Fruit fly (Drosophila melanogaster) whole organism, embryonic: ENCODE measurements around the gene Tsc1.

Experiments
- ATbp ChIP-seq: fragments of 200-800 bp; sonication (Bioruptor generic); optimal IDR thresholded peaks from 2 replicates; lab custom pipeline; 2017; ENCODE audit warnings: missing biosample characterization, mild to moderate bottlenecking, missing genetic modification characterization, missing genetic modification reagents
- Ada2b ChIP-seq: fragments of 200-800 bp; sonication (Bioruptor generic); IDR thresholded peaks from 2 replicates; pipeline ENCODE4 v1.3.6; 2022; ENCODE audit warnings: missing biosample characterization, missing genetic modification characterization
- Adf1 ChIP-seq: fragments of 200-800 bp; sonication (Bioruptor generic); IDR thresholded peaks from 2 replicates; pipeline ENCODE4 v1.3.6; 2022; ENCODE audit warnings: missing biosample characterization, missing genetic modification characterization
- Aef1 ChIP-seq: fragments of 200-800 bp; sonication (Bioruptor generic); IDR thresholded peaks from 3 replicates; pipeline ENCODE4 v1.3.6; 2022; ENCODE audit warnings: missing biosample characterization, missing genetic modification characterization
- Awh ChIP-seq: fragments of 200-800 bp; sonication (Bioruptor generic); IDR thresholded peaks from 2 replicates; pipeline ENCODE4, ENCODE4 v1.3.6; 2022; ENCODE audit warnings: missing biosample characterization, missing genetic modification characterization
- Bdp1 ChIP-seq: fragments of 200-800 bp; sonication (Bioruptor generic); optimal IDR thresholded peaks from 3 replicates; lab custom pipeline; 2016; ENCODE audit warnings: missing biosample characterization, missing genetic modification characterization
- CG10431 ChIP-seq: fragments of 200-800 bp; sonication (Bioruptor generic); optimal IDR thresholded peaks from 3 replicates; lab custom pipeline; 2018; ENCODE audit warnings: missing biosample characterization, mild to moderate bottlenecking, missing genetic modification characterization
- CG12104 ChIP-seq: fragments of 200-800 bp; sonication (Bioruptor generic); optimal IDR thresholded peaks from 3 replicates; lab custom pipeline; 2016; ENCODE audit warnings: missing biosample characterization, missing genetic modification characterization
- CG1233 ChIP-seq: fragments of 200-800 bp; sonication (Bioruptor generic); optimal IDR thresholded peaks from 4 replicates; lab custom pipeline; 2018; ENCODE audit warnings: missing biosample characterization, mild to moderate bottlenecking, missing genetic modification characterization
- CG14667 ChIP-seq: fragments of 200-800 bp; sonication (Bioruptor generic); IDR thresholded peaks from 2 replicates; pipeline ENCODE4 v1.3.6; 2022; ENCODE audit warnings: missing biosample characterization, missing genetic modification characterization
- CG15011 ChIP-seq: fragments of 200-800 bp; sonication (Bioruptor generic); optimal IDR thresholded peaks from 3 replicates; lab custom pipeline; 2018; ENCODE audit warnings: missing biosample characterization, mild to moderate bottlenecking, missing genetic modification characterization
- CG1529 ChIP-seq: fragments of 200-800 bp; sonication (Bioruptor generic); optimal IDR thresholded peaks from 3 replicates; lab custom pipeline; 2018; ENCODE audit warnings: missing biosample characterization, missing genetic modification characterization
- CG1603 ChIP-seq: fragments of 200-800 bp; sonication (Bioruptor generic); optimal IDR thresholded peaks from 2 replicates; lab custom pipeline; 2019; ENCODE audit warnings: missing biosample characterization, mild to moderate bottlenecking, missing genetic modification characterization, moderate library complexity
- CG17328 ChIP-seq: fragments of 200-800 bp; sonication (Bioruptor generic); IDR thresholded peaks from 2 replicates; pipeline ENCODE4 v1.3.6; 2022; ENCODE audit warnings: missing biosample characterization, missing genetic modification characterization
- CG17612 ChIP-seq: fragments of 200-800 bp; sonication (Bioruptor generic); IDR thresholded peaks from 2 replicates; pipeline ENCODE4 v1.3.6; 2022; ENCODE audit warnings: missing biosample characterization, missing genetic modification characterization
- CG31224 ChIP-seq: fragments of 200-800 bp; sonication (Bioruptor generic); IDR thresholded peaks from 2 replicates; pipeline ENCODE4 v1.3.6; 2022; ENCODE audit warnings: missing biosample characterization, missing genetic modification characterization
- CG32772 ChIP-seq: fragments of 200-800 bp; sonication (Bioruptor generic); IDR thresholded peaks from 2 replicates; pipeline ENCODE4 v1.3.6; 2022; ENCODE audit warnings: missing biosample characterization, missing genetic modification characterization
- CG3838 ChIP-seq: fragments of 200-800 bp; sonication (Bioruptor generic); optimal IDR thresholded peaks from 3 replicates; lab custom pipeline; 2016; ENCODE audit warnings: missing biosample characterization, missing genetic modification characterization
- CG3995 ChIP-seq: fragments of 200-800 bp; sonication (Bioruptor generic); optimal IDR thresholded peaks from 3 replicates; lab custom pipeline; 2016; ENCODE audit warnings: missing biosample characterization, missing genetic modification characterization
- CG4424 ChIP-seq: fragments of 200-800 bp; sonication (Bioruptor generic); optimal IDR thresholded peaks from 3 replicates; lab custom pipeline; 2016; ENCODE audit warnings: missing biosample characterization, missing genetic modification characterization
- CG4617 ChIP-seq: fragments of 200-800 bp; sonication (Bioruptor generic); optimal IDR thresholded peaks from 3 replicates; lab custom pipeline; 2016; ENCODE audit warnings: missing biosample characterization, missing genetic modification characterization, borderline replicate concordance
- CG6654 ChIP-seq: fragments of 200-800 bp; sonication (Bioruptor generic); optimal IDR thresholded peaks from 2 replicates; lab custom pipeline; 2017; ENCODE audit warnings: missing biosample characterization, mild to moderate bottlenecking, missing genetic modification characterization
- CG7271 ChIP-seq: fragments of 200-800 bp; sonication (Bioruptor generic); optimal IDR thresholded peaks from 2 replicates; lab custom pipeline; 2018; ENCODE audit warnings: missing biosample characterization, mild to moderate bottlenecking, missing genetic modification characterization, moderate library complexity
- CG7745 ChIP-seq: fragments of 200-800 bp; sonication (Bioruptor generic); optimal IDR thresholded peaks from 2 replicates; lab custom pipeline; 2018; ENCODE audit warnings: missing biosample characterization, mild to moderate bottlenecking, missing genetic modification characterization, moderate library complexity
- CG8765 ChIP-seq: fragments of 200-800 bp; sonication (Bioruptor generic); IDR thresholded peaks from 2 replicates; pipeline ENCODE4 v1.3.6; 2022; ENCODE audit warnings: missing biosample characterization, missing genetic modification characterization
- CG9437 ChIP-seq: fragments of 200-800 bp; sonication (Bioruptor generic); optimal IDR thresholded peaks from 2 replicates; lab custom pipeline; 2018; ENCODE audit warnings: missing biosample characterization, mild to moderate bottlenecking, missing genetic modification characterization
- Fer3 ChIP-seq: fragments of 200-800 bp; sonication (Bioruptor generic); optimal IDR thresholded peaks from 2 replicates; lab custom pipeline; 2018; ENCODE audit warnings: missing biosample characterization, mild to moderate bottlenecking, missing genetic modification characterization, moderate library complexity
- HHEX ChIP-seq: fragments of 200-800 bp; sonication (Bioruptor generic); optimal IDR thresholded peaks from 3 replicates; lab custom pipeline; 2017; ENCODE audit warnings: missing biosample characterization, mild to moderate bottlenecking, missing genetic modification characterization, missing genetic modification reagents
- Hr51 ChIP-seq, 2 experiments: fragments of 200-800 bp; sonication (Bioruptor generic); optimal IDR thresholded peaks; 2 replicates in 1 of 2; 3 replicates in 1 of 2; lab custom pipeline; 2016 to 2018; ENCODE audit warnings: missing biosample characterization in 2 of 2, missing genetic modification characterization in 2 of 2, mild to moderate bottlenecking in 1 of 2, moderate library complexity in 1 of 2
- Kr ChIP-seq: fragments of 200-800 bp; sonication (Bioruptor generic); optimal IDR thresholded peaks from 2 replicates; lab custom pipeline; 2017; ENCODE audit warnings: missing biosample characterization, mild to moderate bottlenecking, missing genetic modification characterization
- Meics ChIP-seq: fragments of 200-800 bp; sonication (Bioruptor generic); optimal IDR thresholded peaks from 2 replicates; lab custom pipeline; 2017; ENCODE audit warnings: missing biosample characterization, mild to moderate bottlenecking, missing genetic modification characterization
- Mes4 ChIP-seq: fragments of 200-800 bp; sonication (Bioruptor generic); optimal IDR thresholded peaks from 2 replicates; lab custom pipeline; 2016; ENCODE audit warnings: missing biosample characterization, missing genetic modification characterization
- NC2β ChIP-seq: fragments of 200-800 bp; sonication (Bioruptor generic); optimal IDR thresholded peaks from 2 replicates; lab custom pipeline; 2016; ENCODE audit warnings: missing biosample characterization, missing genetic modification characterization
- Nf-YC ChIP-seq: fragments of 200-800 bp; optimal IDR thresholded peaks from 3 replicates; lab custom pipeline; 2019; ENCODE audit warnings: missing biosample characterization, mild to moderate bottlenecking, missing genetic modification characterization, moderate library complexity
- Taf1 ChIP-seq: fragments of 200-800 bp; sonication (Bioruptor generic); IDR thresholded peaks from 2 replicates; pipeline ENCODE4 v1.3.6; 2022; ENCODE audit warnings: missing biosample characterization, missing genetic modification characterization
- Usf ChIP-seq: fragments of 200-800 bp; sonication (Bioruptor generic); optimal IDR thresholded peaks from 2 replicates; lab custom pipeline; 2017; ENCODE audit warnings: missing genotype, missing biosample characterization, missing genetic modification characterization
- abd-A ChIP-seq: fragments of 200-800 bp; sonication (Bioruptor generic); optimal IDR thresholded peaks from 3 replicates; lab custom pipeline; 2019; ENCODE audit warnings: missing biosample characterization, mild to moderate bottlenecking, missing genetic modification characterization, moderate library complexity
- ato ChIP-seq: fragments of 200-800 bp; sonication (Bioruptor generic); IDR thresholded peaks from 2 replicates; pipeline ENCODE4 v1.3.6; 2022; ENCODE audit warnings: missing biosample characterization, missing genetic modification characterization; ENCODE audit not compliant: partially characterized antibody
- cad ChIP-seq: fragments of >200 bp; optimal IDR thresholded peaks from 2 replicates; lab custom pipeline; 2017; ENCODE audit warnings: missing biosample characterization, missing genetic modification characterization
- dati ChIP-seq: fragments of 200-800 bp; sonication (Bioruptor generic); IDR thresholded peaks from 2 replicates; pipeline ENCODE4 v1.3.6; 2022; ENCODE audit warnings: missing biosample characterization, missing genetic modification characterization
- ems ChIP-seq: fragments of 200-800 bp; sonication (Bioruptor generic); optimal IDR thresholded peaks from 3 replicates; lab custom pipeline; 2016; ENCODE audit warnings: missing biosample characterization, missing genetic modification characterization
- eve ChIP-seq, 2 experiments: fragments of >200 bp; optimal IDR thresholded peaks; 2 replicates each; lab custom pipeline; 2017; ENCODE audit warnings: missing biosample characterization in 2 of 2, missing genetic modification characterization in 2 of 2
- fd96Cb ChIP-seq: fragments of 200-800 bp; sonication (Bioruptor generic); optimal IDR thresholded peaks from 2 replicates; lab custom pipeline; 2018; ENCODE audit warnings: missing biosample characterization, mild to moderate bottlenecking, missing genetic modification characterization, moderate library complexity
- h ChIP-seq: fragments of >200 bp; optimal IDR thresholded peaks from 2 replicates; lab custom pipeline; 2017
- hkb ChIP-seq, 2 experiments: fragments of 200-800 bp in 1 of 2; fragments of >200 bp in 1 of 2; sonication (Bioruptor generic) in 1 of 2; IDR thresholded peaks in 1 of 2; optimal IDR thresholded peaks in 1 of 2; 2 replicates each; pipeline versions ENCODE4 v1.3.6 to Lab custom; 2017 to 2022; ENCODE audit warnings: missing biosample characterization in 1 of 2, missing genetic modification characterization in 1 of 2
- pum ChIP-seq: fragments of 200-800 bp; sonication (Bioruptor generic); optimal IDR thresholded peaks from 2 replicates; lab custom pipeline; 2016; ENCODE audit warnings: missing biosample characterization, missing genetic modification characterization
- slbo ChIP-seq: fragments of 200-800 bp; sonication (Bioruptor generic); IDR thresholded peaks from 2 replicates; pipeline ENCODE4 v1.3.6; 2022; ENCODE audit warnings: missing biosample characterization, missing genetic modification characterization
- twi ChIP-seq: fragments of 200-800 bp; optimal IDR thresholded peaks from 2 replicates; lab custom pipeline; 2019; ENCODE audit warnings: missing biosample characterization, mild to moderate bottlenecking, missing genetic modification characterization, moderate library complexity
- vfl ChIP-seq: fragments of 200-800 bp; sonication (Bioruptor generic); optimal IDR thresholded peaks from 2 replicates; lab custom pipeline; 2016; ENCODE audit warnings: missing biosample characterization, missing genetic modification characterization

Gene Tsc1

dm6 chr3R:24112320-24113069 lies 17.6 kb upstream of the Tsc1 start, which contains the start of gene CG13605 (continued):
- no peak for TF ChIP-seq h
- peak; percentile 28 for TF ChIP-seq twi (tag; lab: Kevin White, UChicago)
- no peak for TF ChIP-seq hkb (optimal IDR thresholded peaks at IDR 0.05; lab: Kevin White, UChicago)
- peak; percentile 81 for TF ChIP-seq hkb (GFP tag; IDR thresholded peaks at IDR 0.05; lab: Robert Waterston, UW)
- TF ChIP-seq pum (GFP tag; lab: Kevin White, UChicago): peak; percentile 44
- peak; percentile 37; the same call in 1 of the 2 replicates for TF ChIP-seq Awh
- TF ChIP-seq CG6654 (GFP tag; lab: Kevin White, UChicago): peak; percentile 31
- peak; percentile 88 for TF ChIP-seq HHEX (GFP tag; lab: Kevin White, UChicago)
- peak; percentile 40 for TF ChIP-seq CG12104
- peak; percentile 70 for TF ChIP-seq CG1233 (GFP tag; lab: Kevin White, UChicago)
- TF ChIP-seq fd96Cb (tag; lab: Kevin White, UChicago): peak; percentile 70
- TF ChIP-seq CG7271 (tag; lab: Kevin White, UChicago): no peak
- TF ChIP-seq CG14667 (GFP tag; lab: Robert Waterston, UW): 0 out of 2 replicates have a peak, but pooled peaks have one; percentile 22
- peak; percentile 93 for TF ChIP-seq Meics (GFP tag; lab: Kevin White, UChicago)
- TF ChIP-seq CG3995 (GFP tag; lab: Kevin White, UChicago): peak; percentile 13
- TF ChIP-seq Kr (GFP tag; lab: Kevin White, UChicago): no peak
- TF ChIP-seq ATbp: peak; percentile 78
- peak; percentile 55 for TF ChIP-seq Nf-YC (tag; lab: Kevin White, UChicago)
- TF ChIP-seq dati (GFP tag; lab: Robert Waterston, UW): 0 out of 2 replicates have a peak, but pooled peaks have one; percentile 42
- peak; percentile 14; the same call in 1 of the 2 replicates for TF ChIP-seq CG17612 (GFP tag; lab: Robert Waterston, UW)
- no peak for TF ChIP-seq ato
- peak; percentile 24 for TF ChIP-seq CG1529
- TF ChIP-seq Bdp1 (GFP tag; lab: Kevin White, UChicago): peak; percentile 97
- TF ChIP-seq Taf1 (GFP tag; lab: Robert Waterston, UW): peak; percentile 61; the same call in 1 of the 2 replicates
- TF ChIP-seq CG15011 (GFP tag; lab: Kevin White, UChicago): peak; percentile 60
- TF ChIP-seq Hr51 (GFP tag; optimal IDR thresholded peaks at IDR 0.05; lab: Kevin White, UChicago): peak; percentile 29 to 79
- peak; percentile 66 for TF ChIP-seq Ada2b (GFP tag; lab: Robert Waterston, UW)
- TF ChIP-seq CG4617: peak; percentile 80
- peak; percentile 66 for TF ChIP-seq CG31224 (GFP tag; lab: Robert Waterston, UW)
- no peak for TF ChIP-seq eve (GFP tag; optimal IDR thresholded peaks at IDR 0.05; lab: Kevin White, UChicago)
- TF ChIP-seq CG32772 (GFP tag; lab: Robert Waterston, UW): peak; percentile 41
- TF ChIP-seq Aef1 (GFP tag; lab: Robert Waterston, UW): peak; percentile 63; the same call in 2 of the 3 replicates
- TF ChIP-seq ems: peak; percentile 32
- TF ChIP-seq NC2β (GFP tag; lab: Kevin White, UChicago): peak; percentile 39
- peak; percentile 25 for TF ChIP-seq vfl
- TF ChIP-seq slbo (GFP tag; lab: Robert Waterston, UW): peak; percentile 86
- peak; percentile 64 for TF ChIP-seq CG4424 (GFP tag; lab: Kevin White, UChicago)
- TF ChIP-seq CG7745: peak; percentile 65
- TF ChIP-seq CG3838 (GFP tag; lab: Kevin White, UChicago): no peak
- TF ChIP-seq Adf1 (GFP tag; lab: Robert Waterston, UW): 0 out of 2 replicates have a peak, but pooled peaks have one; percentile 34
- peak; percentile 79 for TF ChIP-seq Fer3
- peak; percentile 23 for TF ChIP-seq CG9437 (GFP tag; lab: Kevin White, UChicago)
- TF ChIP-seq Usf: peak; percentile 38
- no peak for TF ChIP-seq CG8765 (GFP tag; lab: Robert Waterston, UW)
- TF ChIP-seq abd-A (tag; lab: Kevin White, UChicago): peak; percentile 62
- TF ChIP-seq cad (GFP tag; lab: Kevin White, UChicago): no peak
- peak; percentile 22 for TF ChIP-seq Mes4
- TF ChIP-seq CG10431 (GFP tag; lab: Kevin White, UChicago): peak; percentile 46
- peak; percentile 69 for TF ChIP-seq CG17328 (GFP tag; lab: Robert Waterston, UW)
- peak; percentile 36 for TF ChIP-seq CG1603 (tag; lab: Kevin White, UChicago)
